Fruit fly (Drosophila melanogaster): ENCODE data around the gene rtet.

The rtet gene

dm6 chr3R:21111964-21112740 is 3.9 kb downstream of the rtet start (continued):
- TF ChIP-seq dati (GFP tag; IDR thresholded peaks at IDR 0.05) (no peak), shn (GFP tag; optimal IDR thresholded peaks at IDR 0.05) (peak; percentile 26), dpn (GFP tag; optimal IDR thresholded peaks at IDR 0.05) (peak in 1 of 2 experiments; percentile 25), hb (GFP tag; IDR thresholded peaks at IDR 0.05; ENCODE audit: partially characterized antibody) (no peak), CG8478 (optimal IDR thresholded peaks at IDR 0.05) (no peak), crp (GFP tag; optimal IDR thresholded peaks at IDR 0.05) (no peak), dan (GFP tag; IDR thresholded peaks at IDR 0.05) (no peak), CG33557 (GFP tag; optimal IDR thresholded peaks at IDR 0.05) (no peak), peb (GFP tag; IDR thresholded peaks at IDR 0.05) (no peak), CG7839 (tag; optimal IDR thresholded peaks at IDR 0.05) (peak; percentile 51), CG2199 (GFP tag; IDR thresholded peaks at IDR 0.05) (peak; percentile 10; the same call in 1 of the 3 replicates), Sox100B (GFP tag; optimal IDR thresholded peaks at IDR 0.05) (peak; percentile 25), Stat92E (GFP tag; optimal IDR thresholded peaks at IDR 0.05) (no peak), HLH4C (GFP tag; IDR thresholded peaks at IDR 0.05; ENCODE audit: partially characterized antibody) (0 out of 3 replicates have a peak, but pooled peaks have one; percentile 23), CG8944 (GFP tag; optimal IDR thresholded peaks at IDR 0.05) (no peak), Nf-YC (tag; optimal IDR thresholded peaks at IDR 0.05) (no peak), CkIIα-i1 (GFP tag; IDR thresholded peaks at IDR 0.05) (no peak), CG3847 (GFP tag; IDR thresholded peaks at IDR 0.05) (no peak; the same call in 1 of the 2 replicates), chinmo (GFP tag; IDR thresholded peaks at IDR 0.05; ENCODE audit: partially characterized antibody) (0 out of 4 replicates have a peak, but pooled peaks have one; percentile 12), unc-4 (GFP tag; IDR thresholded peaks at IDR 0.05; ENCODE audit: partially characterized antibody) (no peak), hbn (GFP tag; IDR thresholded peaks at IDR 0.05; ENCODE audit: partially characterized antibody) (no peak), aop (GFP tag; IDR thresholded peaks at IDR 0.05) (no peak), NFAT (GFP tag; IDR thresholded peaks at IDR 0.05) (no peak), CG2678 (tag; optimal IDR thresholded peaks at IDR 0.05) (peak; percentile 63), CG2202 (tag; optimal IDR thresholded peaks at IDR 0.05) (no peak), BEAF-32 (GFP tag; optimal IDR thresholded peaks at IDR 0.05) (no peak), Atf6 (GFP tag; IDR thresholded peaks at IDR 0.05) (0 out of 2 replicates have a peak, but pooled peaks have one; percentile 15), Elba2 (GFP tag; optimal IDR thresholded peaks at IDR 0.05) (no peak), CG5953 (GFP tag; IDR thresholded peaks at IDR 0.05) (no peak), CG10431 (GFP tag; optimal IDR thresholded peaks at IDR 0.05) (no peak), otp (GFP tag; IDR thresholded peaks at IDR 0.05) (no peak), Dip2 (GFP tag; IDR thresholded peaks at IDR 0.05) (no peak), Ada2b (GFP tag; IDR thresholded peaks at IDR 0.05) (no peak), Blimp-1 (GFP tag; optimal IDR thresholded peaks at IDR 0.05) (peak; percentile 34), maf-S (GFP tag; optimal IDR thresholded peaks at IDR 0.05) (no peak), CG18011 (GFP tag; optimal IDR thresholded peaks at IDR 0.05) (no peak), CG12155 (GFP tag; optimal IDR thresholded peaks at IDR 0.05) (peak; percentile 31), p53 (GFP tag; optimal IDR thresholded peaks at IDR 0.05) (no peak), CG15514 (GFP tag; optimal IDR thresholded peaks at IDR 0.05) (no peak), CG7357 (GFP tag; IDR thresholded peaks at IDR 0.05) (no peak), CG10147 (GFP tag; optimal IDR thresholded peaks at IDR 0.05) (no peak), CG13624 (GFP tag; optimal IDR thresholded peaks at IDR 0.05) (peak; percentile 45), ttk (GFP tag; IDR thresholded peaks at IDR 0.05) (0 out of 2 replicates have a peak, but pooled peaks have one; percentile 10), Hey (tag; optimal IDR thresholded peaks at IDR 0.05) (no peak), emc (GFP tag; optimal IDR thresholded peaks at IDR 0.05) (no peak), Lpt (GFP tag; optimal IDR thresholded peaks at IDR 0.05) (no peak), Rx (GFP tag; IDR thresholded peaks at IDR 0.05) (no peak), stwl (tag; optimal IDR thresholded peaks at IDR 0.05) (no peak), zfh2 (GFP tag; optimal IDR thresholded peaks at IDR 0.05) (no peak)
